Worm (Caenorhabditis elegans) whole organism, L3 larva: ENCODE results near the gene acdh-13.
A peak's percentile ranks its signal among the peaks of the same experiment; 100 is the strongest.

Experiments used
- ZK546.5 ChIP-seq: sonication (generic microtip); optimal IDR thresholded peaks from 2 replicates; lab custom pipeline; 2017; ENCODE audit warnings: missing biosample characterization, missing genetic modification characterization
- ama-1 ChIP-seq: fragments of 150-350 bp; optimal IDR thresholded peaks from 2 replicates; lab custom pipeline; 2018
- ceh-28 ChIP-seq: fragments of 150-350 bp; optimal IDR thresholded peaks from 2 replicates; lab custom pipeline; 2014; ENCODE audit warnings: missing biosample characterization, missing genetic modification reagents, missing genetic modification characterization
- ceh-82 ChIP-seq: fragments of 150-350 bp; optimal IDR thresholded peaks from 2 replicates; lab custom pipeline; 2014; ENCODE audit warnings: missing biosample characterization, missing genetic modification characterization
- daf-12 ChIP-seq: fragments of 150-350 bp; optimal IDR thresholded peaks from 2 replicates; lab custom pipeline; 2014; ENCODE audit warnings: missing biosample characterization, missing genetic modification reagents, missing genetic modification characterization
- egl-27 ChIP-seq: sonication (generic microtip); optimal IDR thresholded peaks from 4 replicates; lab custom pipeline; 2017; ENCODE audit warnings: missing biosample characterization, missing genetic modification reagents, missing genetic modification characterization
- egl-5 ChIP-seq: fragments of 150-350 bp; optimal IDR thresholded peaks from 2 replicates; lab custom pipeline; 2017; ENCODE audit warnings: missing biosample characterization, missing genetic modification reagents, missing genetic modification characterization, inconsistent platforms
- elt-1 ChIP-seq: fragments of 150-350 bp; optimal IDR thresholded peaks from 2 replicates; lab custom pipeline; 2014; ENCODE audit warnings: missing biosample characterization, missing genetic modification characterization
- elt-2 ChIP-seq: sonication (generic microtip); optimal IDR thresholded peaks from 2 replicates; lab custom pipeline; 2016; ENCODE audit warnings: missing genetic modification reagents, mild to moderate bottlenecking, missing genetic modification characterization, missing compliant biosample characterization
- elt-3 ChIP-seq, 3 experiments: fragments of 150-350 bp in 1 of 3; sonication (generic microtip) in 2 of 3; optimal IDR thresholded peaks; 2 replicates in 2 of 3; 4 replicates in 1 of 3; lab custom pipeline; 2014 to 2017; ENCODE audit warnings: missing biosample characterization in 3 of 3, missing genetic modification characterization in 3 of 3
- eor-1 ChIP-seq, 2 experiments: fragments of 150-350 bp; optimal IDR thresholded peaks; 2 replicates each; lab custom pipeline; 2014 to 2018; ENCODE audit warnings: missing biosample characterization in 2 of 2, missing genetic modification characterization in 2 of 2
- fkh-10 ChIP-seq: sonication (generic microtip); optimal IDR thresholded peaks from 2 replicates; lab custom pipeline; 2017; ENCODE audit warnings: missing biosample characterization, missing genetic modification reagents, missing genetic modification characterization
- fkh-2 ChIP-seq: fragments of 150-350 bp; optimal IDR thresholded peaks from 2 replicates; lab custom pipeline; 2014; ENCODE audit warnings: missing biosample characterization, missing genetic modification reagents, missing genetic modification characterization
- fos-1 ChIP-seq: fragments of 150-350 bp; optimal IDR thresholded peaks from 2 replicates; lab custom pipeline; 2014; ENCODE audit warnings: missing biosample characterization, missing genetic modification characterization
- jun-1 ChIP-seq: fragments of 150-350 bp; optimal IDR thresholded peaks from 2 replicates; lab custom pipeline; 2014; ENCODE audit warnings: missing biosample characterization, missing genetic modification reagents, missing genetic modification characterization
- lin-15B ChIP-seq: fragments of 150-350 bp; optimal IDR thresholded peaks from 2 replicates; lab custom pipeline; 2014; ENCODE audit warnings: missing biosample characterization, missing genetic modification characterization
- mdl-1 ChIP-seq: fragments of 150-350 bp; optimal IDR thresholded peaks from 2 replicates; lab custom pipeline; 2014; ENCODE audit warnings: missing biosample characterization, missing genetic modification characterization
- nfya-1 ChIP-seq: sonication (generic microtip); optimal IDR thresholded peaks from 2 replicates; lab custom pipeline; 2017; ENCODE audit warnings: missing genetic modification characterization, mild to moderate bottlenecking, missing compliant biosample characterization, antibody characterized with exemption, moderate library complexity; ENCODE audit not compliant: insufficient read depth
- nhr-23 ChIP-seq: fragments of 150-350 bp; optimal IDR thresholded peaks from 2 replicates; lab custom pipeline; 2014; ENCODE audit warnings: missing biosample characterization, missing genetic modification reagents, missing genetic modification characterization
- nhr-237 ChIP-seq: fragments of 150-350 bp; optimal IDR thresholded peaks from 2 replicates; lab custom pipeline; 2014; ENCODE audit warnings: missing biosample characterization, missing genetic modification characterization
- nhr-25 ChIP-seq: sonication (generic microtip); optimal IDR thresholded peaks from 2 replicates; lab custom pipeline; 2017; ENCODE audit warnings: missing biosample characterization, missing genetic modification characterization
- nhr-28 ChIP-seq: fragments of 150-350 bp; optimal IDR thresholded peaks from 2 replicates; lab custom pipeline; 2014; ENCODE audit warnings: missing biosample characterization, missing genetic modification characterization
- nhr-43 ChIP-seq: sonication (generic microtip); optimal IDR thresholded peaks from 2 replicates; lab custom pipeline; 2016; ENCODE audit warnings: mild to moderate bottlenecking, missing genetic modification characterization, missing compliant biosample characterization; ENCODE audit not compliant: poor library complexity, severe bottlenecking
- nhr-67 ChIP-seq: fragments of 150-350 bp; optimal IDR thresholded peaks from 2 replicates; lab custom pipeline; 2014; ENCODE audit warnings: missing biosample characterization, missing genetic modification characterization
- nhr-76 ChIP-seq: fragments of 150-350 bp; sonication (generic microtip); optimal IDR thresholded peaks from 5 replicates; lab custom pipeline; 2014; ENCODE audit warnings: missing biosample characterization, missing genetic modification characterization
- pha-4 ChIP-seq: fragments of 150-350 bp; optimal IDR thresholded peaks from 2 replicates; lab custom pipeline; 2014; ENCODE audit warnings: missing biosample characterization, missing genetic modification reagents, missing genetic modification characterization
- pqm-1 ChIP-seq: fragments of 150-350 bp; optimal IDR thresholded peaks from 2 replicates; lab custom pipeline; 2017; ENCODE audit warnings: missing biosample characterization, missing genetic modification characterization, inconsistent platforms
- sea-2 ChIP-seq: fragments of 150-350 bp; sonication (generic microtip); optimal IDR thresholded peaks from 4 replicates; lab custom pipeline; 2014; ENCODE audit warnings: missing biosample characterization, missing genetic modification reagents, missing genetic modification characterization
- skn-1 ChIP-seq: fragments of 150-350 bp; optimal IDR thresholded peaks from 2 replicates; lab custom pipeline; 2014; ENCODE audit warnings: missing biosample characterization, missing genetic modification characterization
- snpc-4 ChIP-seq: fragments of 150-350 bp; optimal IDR thresholded peaks from 2 replicates; lab custom pipeline; 2014; ENCODE audit warnings: missing biosample characterization, missing genetic modification characterization
- unc-39 ChIP-seq: sonication (generic microtip); optimal IDR thresholded peaks from 4 replicates; lab custom pipeline; 2017; ENCODE audit warnings: missing biosample characterization, missing genetic modification characterization
- unc-62 ChIP-seq: fragments of 150-350 bp; sonication (generic microtip); optimal IDR thresholded peaks from 4 replicates; lab custom pipeline; 2014; ENCODE audit warnings: missing biosample characterization, missing genetic modification reagents, missing genetic modification characterization
- ztf-11 ChIP-seq: fragments of 150-350 bp; optimal IDR thresholded peaks from 2 replicates; lab custom pipeline; 2014; ENCODE audit warnings: missing biosample characterization, missing genetic modification characterization
- ztf-4 ChIP-seq: fragments of 150-350 bp; optimal IDR thresholded peaks from 2 replicates; lab custom pipeline; 2014; ENCODE audit warnings: missing biosample characterization, missing genetic modification characterization

The acdh-13 gene

ce11 chrIV:8488043-8488442 is 10.6 kb downstream of the acdh-13 start:
- TF ChIP-seq nhr-28 (tag; lab: Kevin White, UChicago) (no peak), nhr-25 (tag; lab: Kevin White, UChicago) (no peak), skn-1 (tag; lab: Kevin White, UChicago) (no peak), nhr-76 (tag; lab: Kevin White, UChicago) (no peak), elt-1 (no peak), ceh-82 (tag; lab: Kevin White, UChicago) (no peak), nfya-1 (no peak), egl-5 (tag; lab: Kevin White, UChicago) (no peak), fos-1 (tag; lab: Kevin White, UChicago) (no peak), elt-2 (tag; lab: Kevin White, UChicago) (no peak), ztf-4 (tag; lab: Kevin White, UChicago) (no peak), mdl-1 (no peak)

- TF ChIP-seq elt-3 (tag; optimal IDR thresholded peaks at IDR 0.05; lab: Kevin White, UChicago) (no peak), sea-2 (GFP tag; lab: Kevin White, UChicago) (no peak), eor-1 (tag; optimal IDR thresholded peaks at IDR 0.05; lab: Kevin White, UChicago) (no peak), nhr-25 (tag; lab: Kevin White, UChicago) (no peak), egl-27 (no peak), fos-1 (tag; lab: Kevin White, UChicago) (no peak), snpc-4 (no peak)
Observed at ce11 chrIV:8487183-8487582, 11.4 kb downstream of the acdh-13 start, which contains the start of gene srlf-3. Gene srlf-3, plus strand, starts transcription at chrIV:8487483.

ce11 chrIV:8481308-8481707 is 17.3 kb downstream of the acdh-13 start, which contains the start of gene spp-8:
Gene spp-8, plus strand, starts transcription at chrIV:8481664.
- TF ChIP-seq elt-2 (tag; lab: Kevin White, UChicago) (peak; percentile 97), pha-4 (tag; lab: Kevin White, UChicago) (peak; percentile 65), nhr-28 (tag; lab: Kevin White, UChicago) (no peak), pqm-1 (peak; percentile 97), jun-1 (tag; lab: Kevin White, UChicago) (peak; percentile 64), nhr-67 (tag; lab: Kevin White, UChicago) (no peak)
- TF ChIP-seq, all 47 proteins: peak for 4

- TF ChIP-seq elt-3 (tag; optimal IDR thresholded peaks at IDR 0.05; lab: Kevin White, UChicago), result no peak
- TF ChIP-seq nfya-1, result no peak
- TF ChIP-seq unc-39 (tag; lab: Kevin White, UChicago), result no peak
- TF ChIP-seq, all 47 proteins: peak for 0
Observed at ce11 chrIV:8479346-8479745, 19.3 kb downstream of the acdh-13 start, which contains the start of gene hlh-12. Gene hlh-12, minus strand, starts transcription at chrIV:8479446.

ce11 chrIV:8478516-8478915 is 20.1 kb downstream of the acdh-13 start:
- TF ChIP-seq ceh-82 (tag; lab: Kevin White, UChicago), result no peak
- no peak for TF ChIP-seq jun-1 (tag; lab: Kevin White, UChicago)
- no peak for TF ChIP-seq nhr-28 (tag; lab: Kevin White, UChicago)
- no peak for TF ChIP-seq ceh-28 (tag; lab: Kevin White, UChicago)
- TF ChIP-seq fkh-10, result no peak
- TF ChIP-seq nhr-76 (tag; lab: Kevin White, UChicago), result no peak
- TF ChIP-seq egl-5 (tag; lab: Kevin White, UChicago), result no peak
- TF ChIP-seq nfya-1, result no peak
- no peak for TF ChIP-seq pqm-1
- no peak for TF ChIP-seq ZK546.5 (tag; lab: Kevin White, UChicago)
- no peak for TF ChIP-seq nhr-43 (tag; lab: Kevin White, UChicago)
- TF ChIP-seq skn-1 (tag; lab: Kevin White, UChicago), result no peak
- TF ChIP-seq elt-1, result no peak
- TF ChIP-seq nhr-237, result no peak
- TF ChIP-seq ama-1 (lab: Kevin White, UChicago), result no peak
- TF ChIP-seq daf-12 (tag; lab: Kevin White, UChicago), result no peak
- no peak for TF ChIP-seq elt-3 (tag; optimal IDR thresholded peaks at IDR 0.05; lab: Kevin White, UChicago)

ce11 chrIV:8476880-8477279 is 21.7 kb downstream of the acdh-13 start, which contains the start of gene spp-10:
Gene spp-10, plus strand, starts transcription at chrIV:8477180.
- TF ChIP-seq nhr-43 (tag; lab: Kevin White, UChicago) (no peak), ZK546.5 (tag; lab: Kevin White, UChicago) (no peak), sea-2 (GFP tag; lab: Kevin White, UChicago) (no peak), nhr-28 (tag; lab: Kevin White, UChicago) (no peak), pha-4 (tag; lab: Kevin White, UChicago) (no peak), ztf-11 (no peak), ztf-4 (tag; lab: Kevin White, UChicago) (no peak), fkh-2 (tag; lab: Kevin White, UChicago) (no peak), elt-1 (no peak), skn-1 (tag; lab: Kevin White, UChicago) (no peak), nhr-23 (tag; lab: Kevin White, UChicago) (no peak), unc-39 (tag; lab: Kevin White, UChicago) (no peak), nhr-25 (tag; lab: Kevin White, UChicago) (no peak), lin-15B (no peak), daf-12 (tag; lab: Kevin White, UChicago) (no peak), unc-62 (GFP tag; lab: Kevin White, UChicago) (no peak), elt-3 (tag; optimal IDR thresholded peaks at IDR 0.05; lab: Kevin White, UChicago) (no peak)
- TF ChIP-seq, all 47 proteins: peak for 0
